Fruit fly (Drosophila melanogaster) whole organism, embryonic: Measurements from ENCODE around the gene CIA30.

Source experiments
- Bgb ChIP-seq: fragments of 200-800 bp; sonication (Bioruptor generic); IDR thresholded peaks from 2 replicates; pipeline ENCODE4 v1.3.6; 2022; ENCODE audit warnings: missing biosample characterization, missing genetic modification characterization; ENCODE audit not compliant: partially characterized antibody
- CG10431 ChIP-seq: fragments of 200-800 bp; sonication (Bioruptor generic); optimal IDR thresholded peaks from 3 replicates; lab custom pipeline; 2018; ENCODE audit warnings: missing biosample characterization, mild to moderate bottlenecking, missing genetic modification characterization
- CG11695 ChIP-seq: fragments of 200-800 bp; sonication (Bioruptor generic); IDR thresholded peaks from 3 replicates; pipeline ENCODE4 v1.3.6; 2022; ENCODE audit warnings: missing biosample characterization, missing genetic modification characterization
- CG12659 ChIP-seq: fragments of 200-800 bp; sonication (Bioruptor generic); optimal IDR thresholded peaks from 3 replicates; lab custom pipeline; 2017; ENCODE audit warnings: mild to moderate bottlenecking, missing biosample characterization, missing genetic modification reagents, missing genetic modification characterization
- CG12769 ChIP-seq: fragments of 200-800 bp; sonication (Bioruptor generic); optimal IDR thresholded peaks from 2 replicates; lab custom pipeline; 2019; ENCODE audit warnings: missing biosample characterization, mild to moderate bottlenecking, missing genetic modification characterization, moderate library complexity
- CG14667 ChIP-seq: fragments of 200-800 bp; sonication (Bioruptor generic); IDR thresholded peaks from 2 replicates; pipeline ENCODE4 v1.3.6; 2022; ENCODE audit warnings: missing biosample characterization, missing genetic modification characterization
- CG14860 ChIP-seq: fragments of 200-800 bp; sonication (Bioruptor generic); IDR thresholded peaks from 3 replicates; pipeline ENCODE4 v1.3.6; 2022; ENCODE audit warnings: missing biosample characterization, missing genetic modification characterization; ENCODE audit not compliant: partially characterized antibody
- CG17802 ChIP-seq: fragments of 200-800 bp; sonication (Bioruptor generic); optimal IDR thresholded peaks from 2 replicates; lab custom pipeline; 2018; ENCODE audit warnings: missing biosample characterization, mild to moderate bottlenecking, missing genetic modification characterization, moderate library complexity
- CG18599 ChIP-seq: fragments of 200-800 bp; sonication (Bioruptor generic); optimal IDR thresholded peaks from 3 replicates; lab custom pipeline; 2017; ENCODE audit warnings: missing biosample characterization, missing genetic modification characterization, mild to moderate bottlenecking, moderate library complexity, missing genetic modification reagents
- CG2120 ChIP-seq: fragments of 200-800 bp; sonication (Bioruptor generic); optimal IDR thresholded peaks from 3 replicates; lab custom pipeline; 2016; ENCODE audit warnings: missing biosample characterization, missing genetic modification characterization
- CG2199 ChIP-seq: fragments of 200-800 bp; sonication (Bioruptor generic); IDR thresholded peaks from 3 replicates; pipeline ENCODE4 v1.3.6; 2022; ENCODE audit warnings: missing biosample characterization, missing genetic modification characterization
- CG30020 ChIP-seq: fragments of 200-800 bp; optimal IDR thresholded peaks from 2 replicates; lab custom pipeline; 2019; ENCODE audit warnings: missing biosample characterization, mild to moderate bottlenecking, missing genetic modification characterization, moderate library complexity
- CG3163 ChIP-seq: fragments of 200-800 bp; sonication (Bioruptor generic); optimal IDR thresholded peaks from 3 replicates; lab custom pipeline; 2016; ENCODE audit warnings: missing biosample characterization, missing genetic modification characterization
- CG34224 ChIP-seq: fragments of 200-800 bp; sonication (Bioruptor generic); IDR thresholded peaks from 3 replicates; pipeline ENCODE4 v1.3.6; 2022; ENCODE audit warnings: missing biosample characterization, missing genetic modification characterization; ENCODE audit not compliant: partially characterized antibody
- CG4282 ChIP-seq: fragments of 200-800 bp; sonication (Bioruptor generic); optimal IDR thresholded peaks from 2 replicates; lab custom pipeline; 2016; ENCODE audit warnings: missing biosample characterization, missing genetic modification characterization
- CG43689 ChIP-seq: fragments of 200-800 bp; sonication (Bioruptor generic); IDR thresholded peaks from 2 replicates; pipeline ENCODE4 v1.3.6; 2022; ENCODE audit warnings: missing biosample characterization, missing genetic modification characterization
- CG8281 ChIP-seq: fragments of 200-800 bp; sonication (Bioruptor generic); optimal IDR thresholded peaks from 2 replicates; lab custom pipeline; 2018; ENCODE audit warnings: missing biosample characterization, mild to moderate bottlenecking, missing genetic modification characterization, moderate library complexity
- CG9817 ChIP-seq: fragments of 200-800 bp; sonication (Bioruptor generic); optimal IDR thresholded peaks from 2 replicates; lab custom pipeline; 2018; ENCODE audit warnings: missing biosample characterization, mild to moderate bottlenecking, missing genetic modification characterization, moderate library complexity
- CTCF ChIP-seq: fragments of 200-800 bp; sonication (Bioruptor generic); optimal IDR thresholded peaks from 2 replicates; lab custom pipeline; 2017; ENCODE audit warnings: missing biosample characterization, mild to moderate bottlenecking, missing genetic modification characterization, moderate library complexity
- Dip3 ChIP-seq: fragments of 200-800 bp; sonication (Bioruptor generic); optimal IDR thresholded peaks from 3 replicates; lab custom pipeline; 2016; ENCODE audit warnings: missing biosample characterization, missing genetic modification characterization
- Drgx ChIP-seq: fragments of 200-800 bp; sonication (Bioruptor generic); IDR thresholded peaks from 2 replicates; pipeline ENCODE4 v1.3.6; 2022; ENCODE audit warnings: missing biosample characterization, missing genetic modification characterization
- ERR ChIP-seq: fragments of 200-800 bp; sonication (Bioruptor generic); optimal IDR thresholded peaks from 2 replicates; lab custom pipeline; 2016; ENCODE audit warnings: missing biosample characterization, missing genetic modification characterization
- GATAe ChIP-seq: fragments of 200-800 bp; sonication (Bioruptor generic); conservative IDR thresholded peaks from 2 replicates; pipeline ENCODE4 v1.3.6; 2022; ENCODE audit warnings: missing biosample characterization, missing genetic modification characterization
- Hey ChIP-seq: fragments of 200-800 bp; sonication (Bioruptor generic); optimal IDR thresholded peaks from 3 replicates; lab custom pipeline; 2018; ENCODE audit warnings: missing biosample characterization, mild to moderate bottlenecking, missing genetic modification characterization
- Nf-YA ChIP-seq: fragments of 200-800 bp; sonication (Bioruptor generic); IDR thresholded peaks from 2 replicates; pipeline ENCODE4 v1.3.6; 2022; ENCODE audit warnings: missing biosample characterization, missing genetic modification characterization
- abd-A ChIP-seq: fragments of 200-800 bp; sonication (Bioruptor generic); optimal IDR thresholded peaks from 3 replicates; lab custom pipeline; 2019; ENCODE audit warnings: missing biosample characterization, mild to moderate bottlenecking, missing genetic modification characterization, moderate library complexity
- aop ChIP-seq: fragments of 200-800 bp; sonication (Bioruptor generic); IDR thresholded peaks from 2 replicates; pipeline ENCODE4 v1.3.6; 2022; ENCODE audit warnings: missing biosample characterization, missing genetic modification characterization
- ato ChIP-seq: fragments of 200-800 bp; sonication (Bioruptor generic); IDR thresholded peaks from 2 replicates; pipeline ENCODE4 v1.3.6; 2022; ENCODE audit warnings: missing biosample characterization, missing genetic modification characterization; ENCODE audit not compliant: partially characterized antibody
- az2 ChIP-seq: fragments of 200-800 bp; sonication (Bioruptor generic); optimal IDR thresholded peaks from 3 replicates; lab custom pipeline; 2016; ENCODE audit warnings: missing biosample characterization, missing genetic modification characterization
- chinmo ChIP-seq: fragments of 200-800 bp; sonication (Bioruptor generic); IDR thresholded peaks from 4 replicates; pipeline ENCODE4 v1.3.6; 2022; ENCODE audit warnings: missing biosample characterization, missing genetic modification characterization; ENCODE audit not compliant: partially characterized antibody
- dan ChIP-seq: fragments of 200-800 bp; sonication (Bioruptor generic); IDR thresholded peaks from 2 replicates; pipeline ENCODE4 v1.3.6; 2022; ENCODE audit warnings: missing biosample characterization, missing genetic modification characterization
- danr ChIP-seq: fragments of 200-800 bp; sonication (Bioruptor generic); IDR thresholded peaks from 2 replicates; pipeline ENCODE4 v1.3.6; 2022; ENCODE audit warnings: missing biosample characterization, missing genetic modification characterization
- eve ChIP-seq, 2 experiments: fragments of >200 bp; optimal IDR thresholded peaks; 2 replicates each; lab custom pipeline; 2017; ENCODE audit warnings: missing biosample characterization in 2 of 2, missing genetic modification characterization in 2 of 2
- exex ChIP-seq: fragments of 200-800 bp; sonication (Bioruptor generic); optimal IDR thresholded peaks from 4 replicates; lab custom pipeline; 2018; ENCODE audit warnings: missing biosample characterization, mild to moderate bottlenecking, missing genetic modification characterization, moderate library complexity
- grn ChIP-seq: fragments of 200-800 bp; sonication (Bioruptor generic); optimal IDR thresholded peaks from 3 replicates; lab custom pipeline; 2017; ENCODE audit warnings: missing biosample characterization, missing genetic modification characterization
- gsb-n ChIP-seq: fragments of 200-800 bp; sonication (Bioruptor generic); optimal IDR thresholded peaks from 3 replicates; lab custom pipeline; 2018; ENCODE audit warnings: missing biosample characterization, mild to moderate bottlenecking, missing genetic modification characterization
- kay ChIP-seq: fragments of 200-800 bp; sonication (Bioruptor generic); optimal IDR thresholded peaks from 2 replicates; lab custom pipeline; 2016; ENCODE audit warnings: missing biosample characterization, missing genetic modification characterization
- knrl ChIP-seq: fragments of 200-800 bp; sonication (Bioruptor generic); IDR thresholded peaks from 3 replicates; pipeline ENCODE4 v1.3.6; 2022; ENCODE audit warnings: missing biosample characterization, missing genetic modification characterization; ENCODE audit not compliant: partially characterized antibody
- lbe ChIP-seq: fragments of 200-800 bp; sonication (Bioruptor generic); optimal IDR thresholded peaks from 2 replicates; lab custom pipeline; 2016; ENCODE audit warnings: missing biosample characterization, mild to moderate bottlenecking, missing genetic modification characterization
- maf-S ChIP-seq: fragments of 200-800 bp; sonication (Bioruptor generic); optimal IDR thresholded peaks from 2 replicates; lab custom pipeline; 2016; ENCODE audit warnings: missing biosample characterization, missing genetic modification characterization
- p53 ChIP-seq: fragments of 200-800 bp; sonication (Bioruptor generic); optimal IDR thresholded peaks from 2 replicates; lab custom pipeline; 2016; ENCODE audit warnings: missing biosample characterization, missing genetic modification characterization
- sens-2 ChIP-seq: fragments of 200-800 bp; sonication (Bioruptor generic); IDR thresholded peaks from 2 replicates; pipeline ENCODE4 v1.3.6; 2022; ENCODE audit warnings: missing biosample characterization, missing genetic modification characterization
- slou ChIP-seq: fragments of 200-800 bp; sonication (Bioruptor generic); optimal IDR thresholded peaks from 3 replicates; lab custom pipeline; 2016; ENCODE audit warnings: missing biosample characterization, missing genetic modification characterization
- sob ChIP-seq: fragments of 200-800 bp; sonication (Bioruptor generic); IDR thresholded peaks from 2 replicates; pipeline ENCODE4 v1.3.6; 2022; ENCODE audit warnings: missing biosample characterization, missing genetic modification characterization
- sug ChIP-seq: fragments of 200-800 bp; optimal IDR thresholded peaks from 2 replicates; lab custom pipeline; 2019; ENCODE audit warnings: missing biosample characterization, mild to moderate bottlenecking, missing genetic modification characterization, moderate library complexity
- tgo ChIP-seq: fragments of 200-800 bp; sonication (Bioruptor generic); IDR thresholded peaks from 3 replicates; pipeline ENCODE4 v1.3.6; 2022; ENCODE audit warnings: missing biosample characterization, missing genetic modification characterization
- tio ChIP-seq: fragments of 200-800 bp; sonication (Bioruptor generic); optimal IDR thresholded peaks from 2 replicates; lab custom pipeline; 2017; ENCODE audit warnings: missing biosample characterization, missing genetic modification characterization, inconsistent platforms
- ttk ChIP-seq: fragments of 200-800 bp; sonication (Bioruptor generic); IDR thresholded peaks from 2 replicates; pipeline ENCODE4 v2.1.2; 2022; ENCODE audit warnings: missing biosample characterization, missing genetic modification characterization
- tx ChIP-seq: fragments of 200-800 bp; sonication (Bioruptor generic); optimal IDR thresholded peaks from 2 replicates; lab custom pipeline; 2016; ENCODE audit warnings: missing biosample characterization, missing genetic modification characterization
- unc-4 ChIP-seq: fragments of 200-800 bp; sonication (Bioruptor generic); IDR thresholded peaks from 2 replicates; pipeline ENCODE4 v1.3.6; 2022; ENCODE audit warnings: missing biosample characterization, missing genetic modification characterization; ENCODE audit not compliant: partially characterized antibody

The CIA30 gene

dm6 chr3R:29778985-29779298, 42.2 kb downstream of the CIA30 start (continued):
- TF ChIP-seq CG43689 (GFP tag; lab: Robert Waterston, UW) (no peak), CG12659 (GFP tag; lab: Kevin White, UChicago) (no peak), CG2199 (no peak), gsb-n (tag; lab: Kevin White, UChicago) (no peak), CG8281 (tag; lab: Kevin White, UChicago) (no peak), CG17802 (tag; lab: Kevin White, UChicago) (no peak), ERR (GFP tag; lab: Kevin White, UChicago) (no peak), sug (tag; lab: Kevin White, UChicago) (peak; percentile 20), Drgx (GFP tag; lab: Robert Waterston, UW) (no peak), unc-4 (GFP tag; lab: Robert Waterston, UW) (peak; percentile 10; the same call in 1 of the 2 replicates), knrl (GFP tag; lab: Robert Waterston, UW) (no peak), CG10431 (GFP tag; lab: Kevin White, UChicago) (no peak), tx (GFP tag; lab: Kevin White, UChicago) (no peak), CG14667 (GFP tag; lab: Robert Waterston, UW) (no peak), CTCF (GFP tag; lab: Kevin White, UChicago) (no peak), maf-S (GFP tag; lab: Kevin White, UChicago) (no peak), kay (GFP tag; lab: Kevin White, UChicago) (peak; percentile 55), chinmo (GFP tag; lab: Robert Waterston, UW) (no peak), CG11695 (GFP tag; lab: Robert Waterston, UW) (peak; percentile 16; the same call in 1 of the 3 replicates), CG2120 (GFP tag; lab: Kevin White, UChicago) (peak; percentile 8)

DNA sequence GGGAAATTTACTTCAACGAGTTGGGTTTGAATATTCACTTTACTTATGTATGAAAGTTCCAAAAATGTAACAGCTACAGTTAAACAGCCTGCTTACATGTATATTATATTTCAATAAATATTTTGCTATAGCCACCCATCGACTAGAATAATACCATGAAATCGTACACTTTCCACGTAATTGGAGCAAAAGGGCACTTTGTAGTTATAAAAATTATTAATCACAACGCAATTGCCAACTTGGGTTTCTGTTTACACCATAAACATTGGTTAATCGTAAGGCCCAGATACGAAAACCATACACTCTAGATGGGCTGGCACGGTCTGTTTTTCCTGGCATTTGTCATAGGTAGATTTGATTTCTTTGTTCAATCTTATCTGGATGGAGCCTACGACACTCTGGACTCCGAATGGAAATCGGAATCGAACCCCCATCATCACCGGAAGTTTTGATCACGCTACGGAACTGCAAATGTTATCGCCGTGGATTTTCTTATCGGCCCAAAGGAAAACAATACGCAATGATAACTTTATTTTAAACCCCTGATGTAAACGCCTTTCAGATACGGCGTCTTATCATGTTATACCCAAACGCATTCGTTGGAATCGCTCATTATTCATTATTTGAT, 43.8 kb downstream of the CIA30 start, which contains the start of gene fig:
Gene fig (minus strand): TSS at position 51 of the 628 bp plus-strand sequence.
- TF ChIP-seq GATAe (GFP tag; lab: Robert Waterston, UW) (0 out of 2 replicates have a peak, but pooled peaks have one; percentile 23), CG12769 (tag; lab: Kevin White, UChicago) (peak; percentile 46), sug (tag; lab: Kevin White, UChicago) (peak; percentile 86), slou (GFP tag; lab: Kevin White, UChicago) (no peak), lbe (GFP tag; lab: Kevin White, UChicago) (no peak), tio (GFP tag; lab: Kevin White, UChicago) (no peak), p53 (GFP tag; lab: Kevin White, UChicago) (no peak), CG18599 (peak; percentile 9), danr (GFP tag; lab: Robert Waterston, UW) (no peak), ato (GFP tag; lab: Robert Waterston, UW) (no peak), exex (tag; lab: Kevin White, UChicago) (peak; percentile 78), ttk (GFP tag; lab: Robert Waterston, UW) (no peak), eve (GFP tag; optimal IDR thresholded peaks at IDR 0.05; lab: Kevin White, UChicago) (peak in 1 of 2 experiments; percentile 19), aop (GFP tag; lab: Robert Waterston, UW) (0 out of 2 replicates have a peak, but pooled peaks have one; percentile 27), CG3163 (GFP tag; lab: Kevin White, UChicago) (no peak), CG30020 (tag; lab: Kevin White, UChicago) (no peak), sens-2 (GFP tag; lab: Robert Waterston, UW) (0 out of 2 replicates have a peak, but pooled peaks have one; percentile 6), sob (GFP tag; lab: Robert Waterston, UW) (no peak), az2 (GFP tag; lab: Kevin White, UChicago) (no peak), CG14860 (GFP tag; lab: Robert Waterston, UW) (no peak), Bgb (GFP tag; lab: Robert Waterston, UW) (no peak), Nf-YA (GFP tag; lab: Robert Waterston, UW) (no peak), grn (GFP tag; lab: Kevin White, UChicago) (peak; percentile 86), CG34224 (no peak), CG9817 (tag; lab: Kevin White, UChicago) (no peak), Dip3 (GFP tag; lab: Kevin White, UChicago) (no peak), abd-A (tag; lab: Kevin White, UChicago) (no peak), tgo (GFP tag; lab: Robert Waterston, UW) (no peak), Hey (no peak), dan (GFP tag; lab: Robert Waterston, UW) (no peak), CG4282 (GFP tag; lab: Kevin White, UChicago) (no peak)
